Fruit fly (Drosophila melanogaster): ENCODE data around the gene Traf6.

Traf6 gene

DNA sequence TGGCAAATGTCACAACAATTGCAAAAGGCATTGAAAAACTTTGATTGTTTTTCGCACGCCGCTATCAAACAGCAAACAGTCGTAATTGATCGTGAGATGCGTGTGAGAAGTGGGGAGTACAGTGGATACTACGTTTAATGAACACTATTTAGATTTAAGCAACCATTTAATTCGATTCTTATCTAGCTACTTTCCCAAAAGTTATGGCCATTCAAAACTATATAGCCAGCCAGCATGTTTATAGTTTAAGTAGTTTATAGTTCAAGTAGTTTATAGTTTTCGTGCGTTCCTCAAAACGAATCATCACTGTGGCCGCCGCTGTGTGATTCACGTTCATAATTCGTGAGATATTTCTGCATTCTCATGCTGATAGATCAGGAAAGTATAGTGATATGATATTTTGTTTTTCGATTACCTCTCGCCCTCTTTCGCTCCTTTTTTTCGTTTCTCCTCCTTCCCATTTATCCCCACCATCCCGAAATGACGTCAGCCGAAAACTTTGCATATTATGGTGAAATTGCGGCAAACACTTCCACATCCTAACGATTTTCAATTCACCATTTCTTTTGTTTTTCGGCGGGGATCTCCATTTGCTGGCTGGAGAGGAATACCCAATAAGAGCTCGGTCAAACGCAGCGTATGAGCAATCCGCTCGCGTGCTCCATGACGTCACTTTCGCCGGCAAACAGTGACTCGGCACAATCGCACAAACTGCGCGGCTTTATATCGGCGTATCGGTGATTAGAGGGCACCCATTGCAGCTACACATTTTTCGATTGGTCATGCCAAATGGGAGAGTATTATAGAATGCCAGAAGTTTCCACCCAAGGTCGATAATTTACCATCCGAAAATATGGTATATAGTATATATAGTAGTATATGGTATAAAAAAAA, 43.6 kb downstream of the Traf6 start (continued):
- no peak for TF ChIP-seq bbx (GFP tag; IDR thresholded peaks at IDR 0.05; ENCODE audit: partially characterized antibody)
- TF ChIP-seq CG11085 (GFP tag; IDR thresholded peaks at IDR 0.05) = peak; percentile 52; the same call in 1 of the 2 replicates
- TF ChIP-seq Bdp1 (GFP tag; optimal IDR thresholded peaks at IDR 0.05) = no peak
- no peak for TF ChIP-seq Hr3 (GFP tag; optimal IDR thresholded peaks at IDR 0.05)
- TF ChIP-seq CG12155 (GFP tag; optimal IDR thresholded peaks at IDR 0.05) = peak; percentile 63
- TF ChIP-seq Meics (GFP tag; optimal IDR thresholded peaks at IDR 0.05) = peak; percentile 80
- TF ChIP-seq ind (GFP tag; optimal IDR thresholded peaks at IDR 0.05) = peak; percentile 56
- TF ChIP-seq CG11560 (tag; IDR thresholded peaks at IDR 0.05) = 0 out of 3 replicates have a peak, but pooled peaks have one; percentile 40
- TF ChIP-seq az2 (GFP tag; optimal IDR thresholded peaks at IDR 0.05) = peak; percentile 12
- no peak for TF ChIP-seq Vsx1 (GFP tag; optimal IDR thresholded peaks at IDR 0.05)
- TF ChIP-seq CG7372 (GFP tag; IDR thresholded peaks at IDR 0.05) = peak; percentile 21; the same call in 1 of the 2 replicates
- TF ChIP-seq cas (GFP tag; IDR thresholded peaks at IDR 0.05) = peak; percentile 52; the same call in 1 of the 2 replicates
- peak; percentile 82 for TF ChIP-seq Fer3 (tag; optimal IDR thresholded peaks at IDR 0.05)
- no peak; the same call in 1 of the 2 replicates for TF ChIP-seq Drgx (GFP tag; IDR thresholded peaks at IDR 0.05)
- no peak for TF ChIP-seq sqz (GFP tag; optimal IDR thresholded peaks at IDR 0.05)
- TF ChIP-seq klu (GFP tag; IDR thresholded peaks at IDR 0.05) = peak; percentile 57; the same call in 1 of the 2 replicates
- TF ChIP-seq hth (optimal IDR thresholded peaks at IDR 0.05) = no peak
- peak; percentile 2 for TF ChIP-seq CG17568 (GFP tag; optimal IDR thresholded peaks at IDR 0.05)
- TF ChIP-seq CG7357 (GFP tag; IDR thresholded peaks at IDR 0.05) = peak; percentile 58; the same call in 2 of the 3 replicates
- TF ChIP-seq zen (tag; optimal IDR thresholded peaks at IDR 0.05) = no peak
- peak; percentile 58; the same call in 2 of the 4 replicates for TF ChIP-seq Gug (GFP tag; IDR thresholded peaks at IDR 0.05)
- TF ChIP-seq Hand (GFP tag; optimal IDR thresholded peaks at IDR 0.05) = peak; percentile 20
- no peak for TF ChIP-seq Lim3 (GFP tag; IDR thresholded peaks at IDR 0.05)
- TF ChIP-seq CG7963 (GFP tag; IDR thresholded peaks at IDR 0.05; ENCODE audit: partially characterized antibody) = no peak
- peak; percentile 80 for TF ChIP-seq CG15269 (tag; optimal IDR thresholded peaks at IDR 0.05)
- peak; percentile 62 for TF ChIP-seq CG11504 (tag; optimal IDR thresholded peaks at IDR 0.05)
- TF ChIP-seq CG4707 (GFP tag; optimal IDR thresholded peaks at IDR 0.05) = no peak
- TF ChIP-seq CG2889 (GFP tag; IDR thresholded peaks at IDR 0.05) = 0 out of 3 replicates have a peak, but pooled peaks have one; percentile 35
- peak; percentile 35; the same call in 1 of the 2 replicates for TF ChIP-seq CG14667 (GFP tag; IDR thresholded peaks at IDR 0.05)
- TF ChIP-seq ranshi (GFP tag; IDR thresholded peaks at IDR 0.05) = peak; percentile 63
- no peak for TF ChIP-seq kni (GFP tag; optimal IDR thresholded peaks at IDR 0.05)
- TF ChIP-seq Usf (GFP tag; optimal IDR thresholded peaks at IDR 0.05) = peak; percentile 8
- TF ChIP-seq CG17912 (GFP tag; optimal IDR thresholded peaks at IDR 0.05) = no peak
- peak; percentile 75 for TF ChIP-seq Atf6 (GFP tag; IDR thresholded peaks at IDR 0.05)
- TF ChIP-seq wek (GFP tag; optimal IDR thresholded peaks at IDR 0.05) = no peak
- TF ChIP-seq Dip2 (GFP tag; IDR thresholded peaks at IDR 0.05) = no peak
- no peak for TF ChIP-seq CG32767 (GFP tag; IDR thresholded peaks at IDR 0.05)
- no peak for TF ChIP-seq ase (GFP tag; IDR thresholded peaks at IDR 0.05)
- TF ChIP-seq zen2 (GFP tag; IDR thresholded peaks at IDR 0.05; ENCODE audit: partially characterized antibody) = no peak
- no peak for TF ChIP-seq CG5953 (GFP tag; IDR thresholded peaks at IDR 0.05)
- no peak for TF ChIP-seq Mes4 (GFP tag; optimal IDR thresholded peaks at IDR 0.05)
- TF ChIP-seq TFAM (GFP tag; optimal IDR thresholded peaks at IDR 0.05) = no peak
- no peak for TF ChIP-seq Dfd (GFP tag; optimal IDR thresholded peaks at IDR 0.05)
- no peak for TF ChIP-seq CG43689 (GFP tag; IDR thresholded peaks at IDR 0.05)
- TF ChIP-seq Sry-δ (GFP tag; optimal IDR thresholded peaks at IDR 0.05) = peak; percentile 24
- no peak for TF ChIP-seq crp (GFP tag; optimal IDR thresholded peaks at IDR 0.05)
- no peak for TF ChIP-seq CkIIα-i1 (GFP tag; IDR thresholded peaks at IDR 0.05)
- peak; percentile 17; the same call in 1 of the 2 replicates for TF ChIP-seq E2f2 (GFP tag; IDR thresholded peaks at IDR 0.05)
- peak; percentile 62 for TF ChIP-seq CG31224 (GFP tag; IDR thresholded peaks at IDR 0.05)

Measured in whole organism, embryonic.